Worm (Caenorhabditis elegans) whole organism, L1 larva: ENCODE measurements around the gene T13C5.7.

Source experiments
- C16A3.4 ChIP-seq: fragments of 150-350 bp; optimal IDR thresholded peaks from 2 replicates; lab custom pipeline; 2014; ENCODE audit warnings: missing biosample characterization, missing genetic modification characterization
- F16B12.6 ChIP-seq: fragments of 150-350 bp; optimal IDR thresholded peaks from 2 replicates; lab custom pipeline; 2014; ENCODE audit warnings: missing biosample characterization, missing genetic modification characterization
- Y116A8C.19 ChIP-seq: sonication (generic microtip); optimal IDR thresholded peaks from 2 replicates; lab custom pipeline; 2016; ENCODE audit warnings: missing compliant biosample characterization, missing genetic modification characterization, borderline replicate concordance
- aha-1 ChIP-seq: fragments of 150-350 bp; optimal IDR thresholded peaks from 2 replicates; lab custom pipeline; 2014; ENCODE audit warnings: missing biosample characterization, missing genetic modification characterization
- aly-2 ChIP-seq: fragments of 150-350 bp; optimal IDR thresholded peaks from 2 replicates; lab custom pipeline; 2014; ENCODE audit warnings: missing biosample characterization, missing genetic modification characterization
- ceh-82 ChIP-seq, 3 experiments: fragments of 150-350 bp in 1 of 3; sonication (generic microtip) in 2 of 3; optimal IDR thresholded peaks; 2 replicates each; lab custom pipeline; 2014 to 2017; ENCODE audit warnings: missing biosample characterization in 3 of 3, missing genetic modification characterization in 3 of 3
- dpl-1 ChIP-seq, 3 experiments: fragments of 150-350 bp in 2 of 3; sonication (generic microtip) in 1 of 3; optimal IDR thresholded peaks; 2 replicates each; lab custom pipeline; 2014 to 2017; ENCODE audit warnings: missing biosample characterization in 3 of 3, missing genetic modification characterization in 3 of 3, missing genetic modification reagents in 3 of 3
- efl-3 ChIP-seq: fragments of 200-800 bp; sonication (Bioruptor generic); optimal IDR thresholded peaks from 2 replicates; lab custom pipeline; 2018; ENCODE audit warnings: mild to moderate bottlenecking, missing genetic modification characterization, missing compliant biosample characterization
- egl-27 ChIP-seq, 2 experiments: fragments of 150-350 bp in 1 of 2; sonication (generic microtip); optimal IDR thresholded peaks; 3 replicates each; lab custom pipeline; 2017 to 2018; ENCODE audit warnings: missing biosample characterization in 2 of 2, missing genetic modification characterization in 2 of 2, missing genetic modification reagents in 2 of 2
- fkh-4 ChIP-seq: sonication (generic microtip); optimal IDR thresholded peaks from 2 replicates; lab custom pipeline; 2016; ENCODE audit warnings: missing compliant biosample characterization, missing genetic modification characterization, borderline replicate concordance
- fkh-8 ChIP-seq: sonication (generic microtip); optimal IDR thresholded peaks from 2 replicates; lab custom pipeline; 2016; ENCODE audit warnings: mild to moderate bottlenecking, missing genetic modification characterization, missing compliant biosample characterization
- fos-1 ChIP-seq: fragments of 150-350 bp; optimal IDR thresholded peaks from 2 replicates; lab custom pipeline; 2014; ENCODE audit warnings: missing biosample characterization, missing genetic modification characterization
- grh-1 ChIP-seq: fragments of 200-800 bp; sonication (Bioruptor generic); IDR thresholded peaks from 2 replicates; pipeline ENCODE4 v1.3.6; 2022; ENCODE audit warnings: missing genetic modification reagents, missing genetic modification characterization, missing compliant biosample characterization
- hlh-4 ChIP-seq: sonication (generic microtip); optimal IDR thresholded peaks from 2 replicates; lab custom pipeline; 2016; ENCODE audit warnings: mild to moderate bottlenecking, missing genetic modification characterization, missing compliant biosample characterization
- hpl-2 ChIP-seq: fragments of 150-350 bp; optimal IDR thresholded peaks from 2 replicates; lab custom pipeline; 2014; ENCODE audit warnings: missing biosample characterization, missing genetic modification reagents, missing genetic modification characterization
- irx-1 ChIP-seq: sonication (generic microtip); optimal IDR thresholded peaks from 2 replicates; lab custom pipeline; 2016; ENCODE audit warnings: missing genetic modification characterization, missing compliant biosample characterization
- isw-1 ChIP-seq: fragments of 200-800 bp; sonication (Bioruptor generic); IDR thresholded peaks from 2 replicates; pipeline ENCODE4 v1.3.6; 2022; ENCODE audit warnings: missing genetic modification characterization, missing compliant biosample characterization
- lin-14 ChIP-seq: fragments of 200-800 bp; sonication (Bioruptor generic); optimal IDR thresholded peaks from 2 replicates; lab custom pipeline; 2018; ENCODE audit warnings: mild to moderate bottlenecking, missing genetic modification characterization, moderate library complexity, missing compliant biosample characterization
- lin-15B ChIP-seq: fragments of 150-350 bp; sonication (generic microtip); optimal IDR thresholded peaks from 3 replicates; lab custom pipeline; 2014; ENCODE audit warnings: missing biosample characterization, missing genetic modification characterization
- lin-35 ChIP-seq, 2 experiments: fragments of 150-350 bp; optimal IDR thresholded peaks; 2 replicates each; lab custom pipeline; 2014; ENCODE audit warnings: missing biosample characterization in 2 of 2, missing genetic modification characterization in 2 of 2, missing genetic modification reagents in 2 of 2
- lir-3 ChIP-seq: sonication (generic microtip); optimal IDR thresholded peaks from 2 replicates; lab custom pipeline; 2016; ENCODE audit warnings: mild to moderate bottlenecking, missing genetic modification characterization, moderate library complexity, missing compliant biosample characterization; ENCODE audit not compliant: poor library complexity
- mdl-1 ChIP-seq, 2 experiments: fragments of 150-350 bp; optimal IDR thresholded peaks; 2 replicates each; lab custom pipeline; 2014 to 2017; ENCODE audit warnings: missing biosample characterization in 2 of 2, missing genetic modification characterization in 2 of 2, inconsistent platforms in 1 of 2
- mef-2 ChIP-seq: fragments of 150-350 bp; optimal IDR thresholded peaks from 2 replicates; lab custom pipeline; 2014; ENCODE audit warnings: missing biosample characterization, missing genetic modification characterization
- nhr-11 ChIP-seq: fragments of 150-350 bp; optimal IDR thresholded peaks from 2 replicates; lab custom pipeline; 2014; ENCODE audit warnings: missing biosample characterization, missing genetic modification characterization
- nhr-19 ChIP-seq: fragments of 200-800 bp; sonication (Bioruptor generic); conservative IDR thresholded peaks from 2 replicates; pipeline ENCODE4 v1.3.6; 2022; ENCODE audit warnings: missing genetic modification characterization, missing compliant biosample characterization
- nhr-20 ChIP-seq: sonication (generic microtip); optimal IDR thresholded peaks from 2 replicates; lab custom pipeline; 2016; ENCODE audit warnings: mild to moderate bottlenecking, missing genetic modification characterization, missing compliant biosample characterization
- nhr-47 ChIP-seq: sonication (generic microtip); optimal IDR thresholded peaks from 2 replicates; lab custom pipeline; 2016; ENCODE audit warnings: mild to moderate bottlenecking, missing genetic modification characterization, moderate library complexity, missing compliant biosample characterization
- nhr-71 ChIP-seq: sonication (generic microtip); optimal IDR thresholded peaks from 2 replicates; lab custom pipeline; 2016; ENCODE audit warnings: mild to moderate bottlenecking, missing genetic modification characterization, moderate library complexity, missing compliant biosample characterization
- nhr-77 ChIP-seq: fragments of 150-350 bp; optimal IDR thresholded peaks from 2 replicates; lab custom pipeline; 2014; ENCODE audit warnings: missing biosample characterization, missing genetic modification characterization
- nhr-85 ChIP-seq: sonication (generic microtip); peaks from one replicate; lab custom pipeline; 2016; ENCODE audit warnings: missing genetic modification characterization, inconsistent platforms, missing compliant biosample characterization
- pax-3 ChIP-seq: fragments of 200-800 bp; sonication (Bioruptor generic); optimal IDR thresholded peaks from 2 replicates; lab custom pipeline; 2018; ENCODE audit warnings: mild to moderate bottlenecking, missing genetic modification characterization, moderate library complexity, missing compliant biosample characterization
- pqm-1 ChIP-seq: sonication (generic microtip); optimal IDR thresholded peaks from 3 replicates; lab custom pipeline; 2017; ENCODE audit warnings: missing biosample characterization, missing genetic modification characterization
- rnt-1 ChIP-seq: sonication (generic microtip); optimal IDR thresholded peaks from 2 replicates; lab custom pipeline; 2016; ENCODE audit warnings: mild to moderate bottlenecking, missing genetic modification characterization, moderate library complexity, missing compliant biosample characterization
- skn-1 ChIP-seq: fragments of 150-350 bp; optimal IDR thresholded peaks from 2 replicates; lab custom pipeline; 2014; ENCODE audit warnings: missing biosample characterization, missing genetic modification characterization
- snu-23 ChIP-seq: sonication (generic microtip); optimal IDR thresholded peaks from 2 replicates; lab custom pipeline; 2016; ENCODE audit warnings: missing genetic modification characterization, missing compliant biosample characterization
- sptf-1 ChIP-seq: fragments of 150-350 bp; optimal IDR thresholded peaks from 2 replicates; lab custom pipeline; 2014; ENCODE audit warnings: missing biosample characterization, missing genetic modification characterization
- sup-37 ChIP-seq: fragments of 200-800 bp; sonication (Bioruptor generic); optimal IDR thresholded peaks from 2 replicates; lab custom pipeline; 2018; ENCODE audit warnings: mild to moderate bottlenecking, missing genetic modification characterization, missing compliant biosample characterization
- swsn-7 ChIP-seq: sonication (generic microtip); optimal IDR thresholded peaks from 2 replicates; lab custom pipeline; 2016; ENCODE audit warnings: missing genetic modification characterization, missing compliant biosample characterization
- tlp-1 ChIP-seq: fragments of 150-350 bp; optimal IDR thresholded peaks from 2 replicates; lab custom pipeline; 2014; ENCODE audit warnings: missing biosample characterization, missing genetic modification characterization
- vab-15 ChIP-seq: sonication (generic microtip); optimal IDR thresholded peaks from 2 replicates; lab custom pipeline; 2017; ENCODE audit warnings: missing genotype, mild to moderate bottlenecking, missing genetic modification characterization, missing compliant biosample characterization
- xbp-1 ChIP-seq: sonication (generic microtip); optimal IDR thresholded peaks from 2 replicates; lab custom pipeline; 2016; ENCODE audit warnings: missing genetic modification characterization, missing compliant biosample characterization
- zag-1 ChIP-seq: fragments of 150-350 bp; optimal IDR thresholded peaks from 2 replicates; lab custom pipeline; 2014; ENCODE audit warnings: missing biosample characterization, missing genetic modification characterization

Gene T13C5.7

ce11 chrX:6204696-6205232 is 24.4 kb downstream of the T13C5.7 start, which contains the start of gene bca-1 (continued):
- TF ChIP-seq snu-23 (GFP tag; lab: Kevin White, UChicago), result peak; percentile 91
- TF ChIP-seq C16A3.4 (tag; lab: Kevin White, UChicago), result peak; percentile 44
- TF ChIP-seq nhr-71, result peak; percentile 97
- TF ChIP-seq lin-35 (GFP tag; optimal IDR thresholded peaks at IDR 0.05; lab: Kevin White, UChicago), result peak in 1 of 2 experiments; percentile 68
- no peak for TF ChIP-seq lin-15B
- peak; percentile 72 for TF ChIP-seq xbp-1 (tag; lab: Kevin White, UChicago)
- TF ChIP-seq nhr-11, result no peak
- peak; percentile 82 for TF ChIP-seq nhr-85
- peak; percentile 72 for TF ChIP-seq lin-14 (GFP tag; lab: Kevin White, UChicago)
- TF ChIP-seq aly-2, result no peak
- no peak for TF ChIP-seq efl-3 (GFP tag; lab: Kevin White, UChicago)
- peak in 1 of 3 experiments; percentile 21 for TF ChIP-seq dpl-1 (GFP tag; optimal IDR thresholded peaks at IDR 0.05; lab: Kevin White, UChicago)
- TF ChIP-seq mdl-1 (tag; optimal IDR thresholded peaks at IDR 0.05; lab: Kevin White, UChicago), result peak in 1 of 2 experiments; percentile 69
- TF ChIP-seq egl-27 (tag; optimal IDR thresholded peaks at IDR 0.05; lab: Kevin White, UChicago), result no peak
- TF ChIP-seq nhr-47 (tag; lab: Kevin White, UChicago), result peak; percentile 56
- peak; percentile 97 for TF ChIP-seq nhr-19 (GFP tag; lab: Robert Waterston, UW)
- TF ChIP-seq, all 84 proteins: peak for 23

DNA sequence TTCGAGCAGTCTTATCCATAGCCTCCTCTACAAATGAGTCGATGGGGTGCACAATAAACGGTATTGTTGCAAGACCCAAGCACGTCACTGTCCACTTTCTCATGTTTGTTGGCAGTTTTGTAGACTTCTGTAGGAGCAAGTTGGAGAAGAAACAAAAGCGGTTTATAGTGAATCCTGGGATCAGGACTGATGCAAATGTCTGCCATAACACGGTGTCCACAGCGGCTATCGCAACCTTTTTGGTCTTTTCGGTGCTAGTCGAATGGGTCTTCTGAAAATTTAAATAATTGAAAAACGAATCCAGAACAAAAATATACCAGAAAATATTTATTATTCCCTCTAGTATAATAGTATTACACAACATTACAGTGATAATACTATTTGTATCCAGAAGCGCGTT is 24.9 kb downstream of the T13C5.7 start:
- TF ChIP-seq swsn-7 (tag; lab: Kevin White, UChicago), result no peak
- TF ChIP-seq vab-15 (tag; lab: Kevin White, UChicago), result no peak
- no peak for TF ChIP-seq fkh-8 (tag; lab: Kevin White, UChicago)
- TF ChIP-seq dpl-1 (GFP tag; optimal IDR thresholded peaks at IDR 0.05; lab: Kevin White, UChicago), result no peak
- no peak for TF ChIP-seq aha-1 (tag; lab: Kevin White, UChicago)
- TF ChIP-seq aly-2, result no peak
- no peak for TF ChIP-seq fos-1 (tag; lab: Kevin White, UChicago)
- TF ChIP-seq sptf-1 (tag; lab: Kevin White, UChicago), result no peak
- TF ChIP-seq hlh-4 (tag; lab: Kevin White, UChicago), result no peak
- no peak for TF ChIP-seq lir-3 (tag; lab: Kevin White, UChicago)
- no peak for TF ChIP-seq zag-1
- TF ChIP-seq sup-37 (GFP tag; lab: Kevin White, UChicago), result no peak
- TF ChIP-seq xbp-1 (tag; lab: Kevin White, UChicago), result no peak
- TF ChIP-seq nhr-71, result no peak
- TF ChIP-seq hpl-2 (GFP tag; lab: Kevin White, UChicago), result no peak
- TF ChIP-seq, all 84 proteins: peak for 0

DNA sequence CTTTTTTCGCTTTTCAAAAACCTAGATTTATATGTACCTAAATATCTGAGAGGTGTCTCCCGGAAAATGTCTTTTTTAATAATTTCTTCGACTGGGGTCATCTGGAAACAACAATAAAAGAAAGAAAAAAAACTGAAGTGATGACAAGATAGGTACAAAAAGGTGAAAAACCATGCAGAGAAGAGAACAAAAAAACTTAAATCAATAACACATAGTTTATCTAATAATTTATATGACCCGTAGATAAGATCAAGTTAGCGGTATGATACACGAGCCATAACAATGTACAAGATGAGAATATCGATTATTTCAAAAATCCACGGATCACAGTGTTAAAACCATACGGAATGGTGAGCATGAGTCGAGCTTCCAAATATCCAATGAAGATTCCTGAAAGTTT is 25.9 kb downstream of the T13C5.7 start, which contains the start of gene mtp-18:
TSS of gene mtp-18 (minus strand) at position 101 of the 400 bp plus-strand sequence.
- no peak for TF ChIP-seq grh-1 (GFP tag; lab: Robert Waterston, UW)
- no peak for TF ChIP-seq mef-2
- no peak for TF ChIP-seq rnt-1 (tag; lab: Kevin White, UChicago)
- no peak for TF ChIP-seq nhr-47 (tag; lab: Kevin White, UChicago)
- no peak for TF ChIP-seq isw-1
- no peak for TF ChIP-seq nhr-20 (tag; lab: Kevin White, UChicago)
- TF ChIP-seq tlp-1 (tag; lab: Kevin White, UChicago), result no peak
- no peak for TF ChIP-seq F16B12.6
- TF ChIP-seq nhr-71, result no peak
- no peak for TF ChIP-seq skn-1 (tag; lab: Kevin White, UChicago)
- TF ChIP-seq hlh-4 (tag; lab: Kevin White, UChicago), result no peak
- no peak for TF ChIP-seq ceh-82 (tag; optimal IDR thresholded peaks at IDR 0.05; lab: Kevin White, UChicago)
- no peak for TF ChIP-seq pax-3 (tag; lab: Kevin White, UChicago)
- no peak for TF ChIP-seq nhr-77
- no peak for TF ChIP-seq fkh-4
- no peak for TF ChIP-seq Y116A8C.19 (tag; lab: Kevin White, UChicago)
- no peak for TF ChIP-seq irx-1 (tag; lab: Kevin White, UChicago)
- TF ChIP-seq pqm-1 (tag; lab: Kevin White, UChicago), result no peak
